Worm (Caenorhabditis elegans): ENCODE results near the gene sluh-7.

The sluh-7 gene

ce11 chrV:10332012-10332411, 23.6 kb downstream of the sluh-7 start, which contains the start of gene crm-1:
TSS of gene crm-1 (minus strand) at chrV:10332112.
- no peak for TF ChIP-seq C38D4.7 (GFP tag; optimal IDR thresholded peaks at IDR 0.05)
- TF ChIP-seq ceh-2 (tag; optimal IDR thresholded peaks at IDR 0.05): no peak
- no peak for TF ChIP-seq ama-1 (optimal IDR thresholded peaks at IDR 0.05)
- TF ChIP-seq syd-9 (tag; optimal IDR thresholded peaks at IDR 0.05): no peak
- TF ChIP-seq hlh-6 (tag; optimal IDR thresholded peaks at IDR 0.05): no peak
- no peak for TF ChIP-seq hlh-13 (GFP tag; optimal IDR thresholded peaks at IDR 0.05)
- TF ChIP-seq elt-2 (tag; optimal IDR thresholded peaks at IDR 0.05): no peak
- TF ChIP-seq ceh-45 (GFP tag; IDR thresholded peaks at IDR 0.05): no peak
- TF ChIP-seq pqm-1 (tag; optimal IDR thresholded peaks at IDR 0.05): no peak
- no peak for TF ChIP-seq unc-42 (tag; optimal IDR thresholded peaks at IDR 0.05)
- no peak for TF ChIP-seq T23F11.4 (GFP tag; optimal IDR thresholded peaks at IDR 0.05)
- TF ChIP-seq dmd-4 (tag; optimal IDR thresholded peaks at IDR 0.05; ENCODE audit: borderline replicate concordance): no peak
- TF ChIP-seq unc-55 (GFP tag; optimal IDR thresholded peaks at IDR 0.05): no peak
- no peak for TF ChIP-seq pax-1 (tag; optimal IDR thresholded peaks at IDR 0.05)
- TF ChIP-seq sox-2 (GFP tag; IDR thresholded peaks at IDR 0.05): no peak

ce11 chrV:10328080-10328479, 27.5 kb downstream of the sluh-7 start:
- no peak for TF ChIP-seq ttx-3 (tag; optimal IDR thresholded peaks at IDR 0.05)
- no peak for TF ChIP-seq hlh-30 (tag; optimal IDR thresholded peaks at IDR 0.05; ENCODE audit: insufficient read depth)
- no peak for TF ChIP-seq hlh-6 (tag; optimal IDR thresholded peaks at IDR 0.05)
- TF ChIP-seq nfya-1 (tag; optimal IDR thresholded peaks at IDR 0.05): no peak
- no peak for TF ChIP-seq syd-9 (tag; optimal IDR thresholded peaks at IDR 0.05)
- no peak for TF ChIP-seq ceh-31 (tag; optimal IDR thresholded peaks at IDR 0.05)
- no peak for TF ChIP-seq hlh-15 (tag; optimal IDR thresholded peaks at IDR 0.05)
- TF ChIP-seq ceh-18 (tag; optimal IDR thresholded peaks at IDR 0.05): no peak
- TF ChIP-seq sox-4 (tag; optimal IDR thresholded peaks at IDR 0.05): no peak
- TF ChIP-seq T23F11.4 (GFP tag; optimal IDR thresholded peaks at IDR 0.05): no peak
- no peak for TF ChIP-seq K02D7.2 (tag; optimal IDR thresholded peaks at IDR 0.05)

ce11 chrV:10323537-10323936, 32.1 kb downstream of the sluh-7 start:
- TF ChIP-seq ceh-22 (tag; optimal IDR thresholded peaks at IDR 0.05) (no peak), ztf-16 (tag; optimal IDR thresholded peaks at IDR 0.05) (no peak), ceh-31 (tag; optimal IDR thresholded peaks at IDR 0.05) (no peak), npax-4 (tag; optimal IDR thresholded peaks at IDR 0.05) (no peak), lin-11 (tag; optimal IDR thresholded peaks at IDR 0.05) (no peak), zip-5 (tag; optimal IDR thresholded peaks at IDR 0.05) (no peak), ceh-45 (GFP tag; IDR thresholded peaks at IDR 0.05) (no peak), dve-1 (tag; optimal IDR thresholded peaks at IDR 0.05) (no peak), madf-2 (tag; optimal IDR thresholded peaks at IDR 0.05) (no peak), dmd-4 (tag; optimal IDR thresholded peaks at IDR 0.05; ENCODE audit: borderline replicate concordance) (no peak), ceh-6 (GFP tag; optimal IDR thresholded peaks at IDR 0.05) (no peak), tbx-7 (tag; optimal IDR thresholded peaks at IDR 0.05) (no peak), odd-2 (tag; optimal IDR thresholded peaks at IDR 0.05) (no peak)

- TF ChIP-seq ceh-31 (tag; optimal IDR thresholded peaks at IDR 0.05): peak; percentile 89
- TF ChIP-seq che-1 (tag; optimal IDR thresholded peaks at IDR 0.05): no peak
- TF ChIP-seq C08G9.2 (tag; optimal IDR thresholded peaks at IDR 0.05): peak; percentile 82
- peak; percentile 54 for TF ChIP-seq unc-42 (tag; optimal IDR thresholded peaks at IDR 0.05)
- no peak for TF ChIP-seq odd-2 (tag; optimal IDR thresholded peaks at IDR 0.05)
- TF ChIP-seq zip-5 (tag; optimal IDR thresholded peaks at IDR 0.05): peak; percentile 66
- TF ChIP-seq tbx-7 (tag; optimal IDR thresholded peaks at IDR 0.05): peak; percentile 60
- peak; percentile 63 for TF ChIP-seq tbx-2 (tag; optimal IDR thresholded peaks at IDR 0.05)
- peak; percentile 76 for TF ChIP-seq ceh-2 (tag; optimal IDR thresholded peaks at IDR 0.05)
- no peak for TF ChIP-seq pha-4 (tag; optimal IDR thresholded peaks at IDR 0.05)
- TF ChIP-seq lim-6 (tag; optimal IDR thresholded peaks at IDR 0.05): peak; percentile 2
- peak; percentile 22 for TF ChIP-seq ets-4 (tag; optimal IDR thresholded peaks at IDR 0.05)
These were observed 35.4 kb downstream of the sluh-7 start, which contains the start of the genes gna-1 and B0024.13 for ce11 chrV:10320101-10320761. TSS of gene gna-1 (minus strand) at chrV:10320151. TSS of gene B0024.13 (plus strand) at chrV:10320711.

Data from whole organism, late embryonic.